Worm (Caenorhabditis elegans) whole organism, L3 larva: ENCODE results near the gene Y46G5A.39.

ENCODE experiments used
- R02D3.7 ChIP-seq: fragments of 150-350 bp; optimal IDR thresholded peaks from 2 replicates; lab custom pipeline; 2014; ENCODE audit warnings: missing biosample characterization, missing genetic modification characterization
- ZK546.5 ChIP-seq: sonication (generic microtip); optimal IDR thresholded peaks from 2 replicates; lab custom pipeline; 2017; ENCODE audit warnings: missing biosample characterization, missing genetic modification characterization
- ama-1 ChIP-seq: fragments of 150-350 bp; optimal IDR thresholded peaks from 2 replicates; lab custom pipeline; 2018
- ceh-9 ChIP-seq: sonication (generic microtip); optimal IDR thresholded peaks from 2 replicates; lab custom pipeline; 2018; ENCODE audit warnings: missing biosample characterization, missing genetic modification characterization
- daf-12 ChIP-seq: fragments of 150-350 bp; optimal IDR thresholded peaks from 2 replicates; lab custom pipeline; 2014; ENCODE audit warnings: missing biosample characterization, missing genetic modification reagents, missing genetic modification characterization
- egl-27 ChIP-seq: sonication (generic microtip); optimal IDR thresholded peaks from 4 replicates; lab custom pipeline; 2017; ENCODE audit warnings: missing biosample characterization, missing genetic modification reagents, missing genetic modification characterization
- egl-5 ChIP-seq: fragments of 150-350 bp; optimal IDR thresholded peaks from 2 replicates; lab custom pipeline; 2017; ENCODE audit warnings: missing biosample characterization, missing genetic modification reagents, missing genetic modification characterization, inconsistent platforms
- elt-1 ChIP-seq: fragments of 150-350 bp; optimal IDR thresholded peaks from 2 replicates; lab custom pipeline; 2014; ENCODE audit warnings: missing biosample characterization, missing genetic modification characterization
- elt-3 ChIP-seq, 3 experiments: fragments of 150-350 bp in 1 of 3; sonication (generic microtip) in 2 of 3; optimal IDR thresholded peaks; 2 replicates in 2 of 3; 4 replicates in 1 of 3; lab custom pipeline; 2014 to 2017; ENCODE audit warnings: missing biosample characterization in 3 of 3, missing genetic modification characterization in 3 of 3
- eor-1 ChIP-seq, 2 experiments: fragments of 150-350 bp; optimal IDR thresholded peaks; 2 replicates each; lab custom pipeline; 2014 to 2018; ENCODE audit warnings: missing biosample characterization in 2 of 2, missing genetic modification characterization in 2 of 2
- fkh-10 ChIP-seq: sonication (generic microtip); optimal IDR thresholded peaks from 2 replicates; lab custom pipeline; 2017; ENCODE audit warnings: missing biosample characterization, missing genetic modification reagents, missing genetic modification characterization
- fkh-2 ChIP-seq: fragments of 150-350 bp; optimal IDR thresholded peaks from 2 replicates; lab custom pipeline; 2014; ENCODE audit warnings: missing biosample characterization, missing genetic modification reagents, missing genetic modification characterization
- fos-1 ChIP-seq: fragments of 150-350 bp; optimal IDR thresholded peaks from 2 replicates; lab custom pipeline; 2014; ENCODE audit warnings: missing biosample characterization, missing genetic modification characterization
- jun-1 ChIP-seq: fragments of 150-350 bp; optimal IDR thresholded peaks from 2 replicates; lab custom pipeline; 2014; ENCODE audit warnings: missing biosample characterization, missing genetic modification reagents, missing genetic modification characterization
- lin-15B ChIP-seq: fragments of 150-350 bp; optimal IDR thresholded peaks from 2 replicates; lab custom pipeline; 2014; ENCODE audit warnings: missing biosample characterization, missing genetic modification characterization
- lin-39 ChIP-seq: fragments of 150-350 bp; optimal IDR thresholded peaks from 2 replicates; lab custom pipeline; 2018; ENCODE audit warnings: missing biosample characterization, missing genetic modification reagents, missing genetic modification characterization
- lsy-12 ChIP-seq: sonication (generic microtip); optimal IDR thresholded peaks from 2 replicates; lab custom pipeline; 2016; ENCODE audit warnings: mild to moderate bottlenecking, missing genetic modification characterization, missing compliant biosample characterization
- mdl-1 ChIP-seq: fragments of 150-350 bp; optimal IDR thresholded peaks from 2 replicates; lab custom pipeline; 2014; ENCODE audit warnings: missing biosample characterization, missing genetic modification characterization
- nfya-1 ChIP-seq: sonication (generic microtip); optimal IDR thresholded peaks from 2 replicates; lab custom pipeline; 2017; ENCODE audit warnings: missing genetic modification characterization, mild to moderate bottlenecking, missing compliant biosample characterization, antibody characterized with exemption, moderate library complexity; ENCODE audit not compliant: insufficient read depth
- nhr-11 ChIP-seq: fragments of 150-350 bp; optimal IDR thresholded peaks from 2 replicates; lab custom pipeline; 2014; ENCODE audit warnings: missing biosample characterization, missing genetic modification characterization
- nhr-12 ChIP-seq: fragments of 150-350 bp; optimal IDR thresholded peaks from 2 replicates; lab custom pipeline; 2014; ENCODE audit warnings: missing biosample characterization, missing genetic modification characterization
- nhr-23 ChIP-seq: fragments of 150-350 bp; optimal IDR thresholded peaks from 2 replicates; lab custom pipeline; 2014; ENCODE audit warnings: missing biosample characterization, missing genetic modification reagents, missing genetic modification characterization
- nhr-237 ChIP-seq: fragments of 150-350 bp; optimal IDR thresholded peaks from 2 replicates; lab custom pipeline; 2014; ENCODE audit warnings: missing biosample characterization, missing genetic modification characterization
- nhr-25 ChIP-seq: sonication (generic microtip); optimal IDR thresholded peaks from 2 replicates; lab custom pipeline; 2017; ENCODE audit warnings: missing biosample characterization, missing genetic modification characterization
- nhr-28 ChIP-seq: fragments of 150-350 bp; optimal IDR thresholded peaks from 2 replicates; lab custom pipeline; 2014; ENCODE audit warnings: missing biosample characterization, missing genetic modification characterization
- nhr-43 ChIP-seq: sonication (generic microtip); optimal IDR thresholded peaks from 2 replicates; lab custom pipeline; 2016; ENCODE audit warnings: mild to moderate bottlenecking, missing genetic modification characterization, missing compliant biosample characterization; ENCODE audit not compliant: poor library complexity, severe bottlenecking
- nhr-76 ChIP-seq: fragments of 150-350 bp; sonication (generic microtip); optimal IDR thresholded peaks from 5 replicates; lab custom pipeline; 2014; ENCODE audit warnings: missing biosample characterization, missing genetic modification characterization
- nhr-77 ChIP-seq: fragments of 150-350 bp; optimal IDR thresholded peaks from 2 replicates; lab custom pipeline; 2014; ENCODE audit warnings: missing biosample characterization, missing genetic modification characterization
- pha-4 ChIP-seq: fragments of 150-350 bp; optimal IDR thresholded peaks from 2 replicates; lab custom pipeline; 2014; ENCODE audit warnings: missing biosample characterization, missing genetic modification reagents, missing genetic modification characterization
- snpc-4 ChIP-seq: fragments of 150-350 bp; optimal IDR thresholded peaks from 2 replicates; lab custom pipeline; 2014; ENCODE audit warnings: missing biosample characterization, missing genetic modification characterization
- tbx-2 ChIP-seq: sonication (generic microtip); optimal IDR thresholded peaks from 2 replicates; lab custom pipeline; 2016; ENCODE audit warnings: mild to moderate bottlenecking, missing genetic modification characterization, missing compliant biosample characterization
- unc-62 ChIP-seq: fragments of 150-350 bp; sonication (generic microtip); optimal IDR thresholded peaks from 4 replicates; lab custom pipeline; 2014; ENCODE audit warnings: missing biosample characterization, missing genetic modification reagents, missing genetic modification characterization
- ztf-11 ChIP-seq: fragments of 150-350 bp; optimal IDR thresholded peaks from 2 replicates; lab custom pipeline; 2014; ENCODE audit warnings: missing biosample characterization, missing genetic modification characterization

Gene Y46G5A.39

ce11 chrII:12727871-12728270, 25.8 kb downstream of the Y46G5A.39 start:
- no peak for TF ChIP-seq nhr-11 (tag; lab: Kevin White, UChicago)
- TF ChIP-seq elt-1 (tag; lab: Kevin White, UChicago), result no peak
- TF ChIP-seq ztf-11 (tag; lab: Kevin White, UChicago), result no peak
- TF ChIP-seq egl-27 (tag; lab: Kevin White, UChicago), result no peak
- TF ChIP-seq nhr-23 (tag; lab: Kevin White, UChicago), result no peak
- TF ChIP-seq fkh-10, result no peak

ce11 chrII:12726704-12727103, 26.9 kb downstream of the Y46G5A.39 start:
- no peak for TF ChIP-seq snpc-4 (tag; lab: Kevin White, UChicago)
- no peak for TF ChIP-seq egl-5
- no peak for TF ChIP-seq fos-1
- no peak for TF ChIP-seq unc-62 (GFP tag; lab: Kevin White, UChicago)
- no peak for TF ChIP-seq elt-3 (tag; optimal IDR thresholded peaks at IDR 0.05; lab: Kevin White, UChicago)
- TF ChIP-seq nhr-12 (tag; lab: Kevin White, UChicago), result no peak
- TF ChIP-seq nfya-1 (tag; lab: Kevin White, UChicago), result no peak
- TF ChIP-seq nhr-25 (tag; lab: Kevin White, UChicago), result no peak
- no peak for TF ChIP-seq eor-1 (tag; optimal IDR thresholded peaks at IDR 0.05; lab: Kevin White, UChicago)
- TF ChIP-seq daf-12 (tag; lab: Kevin White, UChicago), result no peak

- TF ChIP-seq nfya-1 (tag; lab: Kevin White, UChicago) (peak; percentile 92), fkh-10 (no peak)
Measured at ce11 chrII:12722685-12723287, 30.8 kb downstream of the Y46G5A.39 start.

ce11 chrII:12722049-12722448, 31.6 kb downstream of the Y46G5A.39 start:
- no peak for TF ChIP-seq egl-27 (tag; lab: Kevin White, UChicago)
- no peak for TF ChIP-seq ztf-11 (tag; lab: Kevin White, UChicago)
- peak; percentile 92 for TF ChIP-seq nfya-1 (tag; lab: Kevin White, UChicago)
- TF ChIP-seq ZK546.5 (tag; lab: Kevin White, UChicago), result no peak
- TF ChIP-seq jun-1 (tag; lab: Kevin White, UChicago), result no peak
- TF ChIP-seq mdl-1 (tag; lab: Kevin White, UChicago), result no peak
- TF ChIP-seq nhr-77 (tag; lab: Kevin White, UChicago), result no peak
- no peak for TF ChIP-seq ama-1 (lab: Kevin White, UChicago)
- TF ChIP-seq tbx-2 (tag; lab: Kevin White, UChicago), result no peak
- TF ChIP-seq, all 47 proteins: peak for 1

ce11 chrII:12715757-12716350, 37.8 kb downstream of the Y46G5A.39 start:
- TF ChIP-seq nhr-77 (tag; lab: Kevin White, UChicago), result no peak
- TF ChIP-seq elt-1 (tag; lab: Kevin White, UChicago), result no peak
- no peak for TF ChIP-seq fkh-2 (tag; lab: Kevin White, UChicago)
- no peak for TF ChIP-seq lin-15B
- TF ChIP-seq pha-4, result no peak
- TF ChIP-seq egl-5, result no peak
- TF ChIP-seq nhr-43 (tag; lab: Kevin White, UChicago), result no peak
- no peak for TF ChIP-seq nhr-76 (tag; lab: Kevin White, UChicago)
- TF ChIP-seq nhr-23 (tag; lab: Kevin White, UChicago), result no peak
- TF ChIP-seq nfya-1 (tag; lab: Kevin White, UChicago), result no peak
- no peak for TF ChIP-seq nhr-28 (tag; lab: Kevin White, UChicago)
- no peak for TF ChIP-seq elt-3 (tag; optimal IDR thresholded peaks at IDR 0.05; lab: Kevin White, UChicago)
- no peak for TF ChIP-seq lin-39 (tag; lab: Kevin White, UChicago)
- no peak for TF ChIP-seq jun-1 (tag; lab: Kevin White, UChicago)
- TF ChIP-seq nhr-12 (tag; lab: Kevin White, UChicago), result no peak
- TF ChIP-seq snpc-4 (tag; lab: Kevin White, UChicago), result no peak

ce11 chrII:12711490-12711889, 42.1 kb downstream of the Y46G5A.39 start:
- TF ChIP-seq ceh-9 (tag; lab: Kevin White, UChicago) (no peak), lsy-12 (tag; lab: Kevin White, UChicago) (no peak), nhr-237 (tag; lab: Kevin White, UChicago) (no peak), R02D3.7 (tag; lab: Kevin White, UChicago) (no peak), elt-3 (tag; optimal IDR thresholded peaks at IDR 0.05; lab: Kevin White, UChicago) (no peak)
